Fruit fly (Drosophila melanogaster): ENCODE results near the gene nom.

nom gene

dm6 chr3R:8683280-8683679, 39.7 kb upstream of the nom start (continued):
- no peak for TF ChIP-seq CG7987 (GFP tag; optimal IDR thresholded peaks at IDR 0.05)
- peak; percentile 88 for TF ChIP-seq zen (tag; optimal IDR thresholded peaks at IDR 0.05)
- no peak for TF ChIP-seq Lim3 (GFP tag; IDR thresholded peaks at IDR 0.05)
- no peak for TF ChIP-seq unpg (GFP tag; optimal IDR thresholded peaks at IDR 0.05)
- TF ChIP-seq Atf3 (GFP tag; optimal IDR thresholded peaks at IDR 0.05): no peak
- TF ChIP-seq CG17802 (tag; optimal IDR thresholded peaks at IDR 0.05): no peak
- peak; percentile 58 for TF ChIP-seq CG7271 (tag; optimal IDR thresholded peaks at IDR 0.05)
- TF ChIP-seq twi (tag; optimal IDR thresholded peaks at IDR 0.05): peak; percentile 12
- no peak for TF ChIP-seq sc (optimal IDR thresholded peaks at IDR 0.05)
- no peak for TF ChIP-seq sc (GFP tag; optimal IDR thresholded peaks at IDR 0.05)
- TF ChIP-seq Ada2b (GFP tag; IDR thresholded peaks at IDR 0.05): no peak
- TF ChIP-seq zfh1 (GFP tag; IDR thresholded peaks at IDR 0.05): peak; percentile 28; the same call in 1 of the 3 replicates
- no peak for TF ChIP-seq Fer2 (tag; optimal IDR thresholded peaks at IDR 0.05)
- TF ChIP-seq ac (GFP tag; optimal IDR thresholded peaks at IDR 0.05): peak; percentile 27
- no peak for TF ChIP-seq CG1529 (GFP tag; optimal IDR thresholded peaks at IDR 0.05)
- no peak for TF ChIP-seq Dll (GFP tag; IDR thresholded peaks at IDR 0.05; ENCODE audit: partially characterized antibody)
- TF ChIP-seq zfh2 (GFP tag; optimal IDR thresholded peaks at IDR 0.05): no peak
- TF ChIP-seq CG5180 (GFP tag; optimal IDR thresholded peaks at IDR 0.05): no peak
- no peak for TF ChIP-seq Gsc (GFP tag; IDR thresholded peaks at IDR 0.05)
- peak; percentile 65 for TF ChIP-seq CG8765 (GFP tag; IDR thresholded peaks at IDR 0.05)
- no peak for TF ChIP-seq sob (GFP tag; IDR thresholded peaks at IDR 0.05)
- TF ChIP-seq Dref (GFP tag; IDR thresholded peaks at IDR 0.05): 0 out of 2 replicates have a peak, but pooled peaks have one; percentile 1
- no peak for TF ChIP-seq unc-4 (GFP tag; IDR thresholded peaks at IDR 0.05; ENCODE audit: partially characterized antibody)
- peak in 1 of 3 experiments; percentile 56 for TF ChIP-seq lola (GFP tag; optimal IDR thresholded peaks at IDR 0.05)
- TF ChIP-seq Ravus (GFP tag; IDR thresholded peaks at IDR 0.05): no peak
- no peak for TF ChIP-seq peb (GFP tag; IDR thresholded peaks at IDR 0.05)
- no peak for TF ChIP-seq mld (GFP tag; IDR thresholded peaks at IDR 0.05; ENCODE audit: partially characterized antibody)
- TF ChIP-seq Opbp (GFP tag; IDR thresholded peaks at IDR 0.05; ENCODE audit: partially characterized antibody): no peak
- TF ChIP-seq caup (GFP tag; optimal IDR thresholded peaks at IDR 0.05; ENCODE audit: severe bottlenecking): no peak
- TF ChIP-seq CG18262 (tag; optimal IDR thresholded peaks at IDR 0.05): peak; percentile 5
- TF ChIP-seq inv (GFP tag; IDR thresholded peaks at IDR 0.05; ENCODE audit: partially characterized antibody): no peak
- TF ChIP-seq CG34422 (GFP tag; IDR thresholded peaks at IDR 0.05): no peak
- TF ChIP-seq Xrp1 (GFP tag; IDR thresholded peaks at IDR 0.05): peak; percentile 28; the same call in 1 of the 2 replicates
- TF ChIP-seq prd (optimal IDR thresholded peaks at IDR 0.05): no peak
- TF ChIP-seq prd (GFP tag; IDR thresholded peaks at IDR 0.05): peak; percentile 84
- no peak for TF ChIP-seq ken (GFP tag; IDR thresholded peaks at IDR 0.05)
- TF ChIP-seq CG13775 (GFP tag; optimal IDR thresholded peaks at IDR 0.05): peak; percentile 4
- TF ChIP-seq Pdp1 (GFP tag; optimal IDR thresholded peaks at IDR 0.05): no peak
- peak; percentile 66 for TF ChIP-seq CG15696 (tag; optimal IDR thresholded peaks at IDR 0.05)
- TF ChIP-seq CG1602 (GFP tag; optimal IDR thresholded peaks at IDR 0.05): no peak
- TF ChIP-seq CG10979 (tag; optimal IDR thresholded peaks at IDR 0.05): peak; percentile 47
- TF ChIP-seq CG11723 (GFP tag; optimal IDR thresholded peaks at IDR 0.05): no peak
- peak; percentile 42; the same call in 1 of the 2 replicates for TF ChIP-seq CG10959 (GFP tag; IDR thresholded peaks at IDR 0.05)
- TF ChIP-seq CG17186 (GFP tag; optimal IDR thresholded peaks at IDR 0.05): no peak

Measured in whole organism, embryonic.